Worm (Caenorhabditis elegans) whole organism, L3 larva: Measurements from ENCODE around the gene fbxa-38.

Experiments
- egl-27 ChIP-seq: sonication (generic microtip); optimal IDR thresholded peaks from 4 replicates; lab custom pipeline; 2017; ENCODE audit warnings: missing biosample characterization, missing genetic modification reagents, missing genetic modification characterization
- egl-5 ChIP-seq: fragments of 150-350 bp; optimal IDR thresholded peaks from 2 replicates; lab custom pipeline; 2017; ENCODE audit warnings: missing biosample characterization, missing genetic modification reagents, missing genetic modification characterization, inconsistent platforms
- elt-1 ChIP-seq: fragments of 150-350 bp; optimal IDR thresholded peaks from 2 replicates; lab custom pipeline; 2014; ENCODE audit warnings: missing biosample characterization, missing genetic modification characterization
- elt-2 ChIP-seq: sonication (generic microtip); optimal IDR thresholded peaks from 2 replicates; lab custom pipeline; 2016; ENCODE audit warnings: missing genetic modification reagents, mild to moderate bottlenecking, missing genetic modification characterization, missing compliant biosample characterization
- lsy-12 ChIP-seq: sonication (generic microtip); optimal IDR thresholded peaks from 2 replicates; lab custom pipeline; 2016; ENCODE audit warnings: mild to moderate bottlenecking, missing genetic modification characterization, missing compliant biosample characterization
- nhr-11 ChIP-seq: fragments of 150-350 bp; optimal IDR thresholded peaks from 2 replicates; lab custom pipeline; 2014; ENCODE audit warnings: missing biosample characterization, missing genetic modification characterization
- nhr-28 ChIP-seq: fragments of 150-350 bp; optimal IDR thresholded peaks from 2 replicates; lab custom pipeline; 2014; ENCODE audit warnings: missing biosample characterization, missing genetic modification characterization
- pqm-1 ChIP-seq: fragments of 150-350 bp; optimal IDR thresholded peaks from 2 replicates; lab custom pipeline; 2017; ENCODE audit warnings: missing biosample characterization, missing genetic modification characterization, inconsistent platforms
- skn-1 ChIP-seq: fragments of 150-350 bp; optimal IDR thresholded peaks from 2 replicates; lab custom pipeline; 2014; ENCODE audit warnings: missing biosample characterization, missing genetic modification characterization
- snpc-4 ChIP-seq: fragments of 150-350 bp; optimal IDR thresholded peaks from 2 replicates; lab custom pipeline; 2014; ENCODE audit warnings: missing biosample characterization, missing genetic modification characterization
- ztf-4 ChIP-seq: fragments of 150-350 bp; optimal IDR thresholded peaks from 2 replicates; lab custom pipeline; 2014; ENCODE audit warnings: missing biosample characterization, missing genetic modification characterization

Gene fbxa-38

DNA sequence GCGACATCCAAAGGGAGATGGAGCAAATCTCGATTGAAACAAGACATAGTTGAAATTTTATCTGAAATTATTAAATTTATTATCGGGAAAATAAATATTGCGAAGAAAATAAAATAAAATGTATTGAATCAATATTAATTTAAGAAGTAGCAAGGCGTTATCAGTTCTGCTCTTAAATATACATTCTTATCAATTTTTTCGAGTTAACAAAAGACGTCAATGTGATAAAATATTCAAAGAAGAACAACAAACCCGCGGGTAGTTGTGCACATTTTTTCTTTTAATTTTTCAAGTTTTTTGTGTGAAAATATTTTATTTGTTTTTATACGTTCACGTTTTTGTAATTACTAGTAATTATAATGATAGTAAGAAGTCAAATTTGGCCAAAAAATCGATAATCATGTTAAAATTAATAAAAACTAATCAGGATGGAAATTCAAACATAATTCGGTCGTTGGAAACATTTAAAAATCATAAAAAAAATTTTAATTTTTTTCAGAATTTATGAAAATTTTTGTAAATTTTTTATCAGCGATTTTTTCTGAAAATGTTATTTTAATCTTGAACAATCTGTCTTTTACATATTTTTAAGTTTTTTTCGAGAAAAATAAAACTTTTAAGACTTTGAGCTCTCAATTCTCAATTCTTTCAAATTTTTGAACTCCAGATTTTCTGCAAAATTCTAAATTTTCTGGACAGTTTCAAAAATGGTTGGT lies 41.7 kb downstream of the fbxa-38 start, which contains the start of gene fbxa-9:
Gene fbxa-9, plus strand, starts transcription at position 666 of the 716 bp plus-strand sequence.
- no peak for TF ChIP-seq skn-1 (tag; lab: Kevin White, UChicago)
- no peak for TF ChIP-seq nhr-28
- TF ChIP-seq pqm-1 (tag; lab: Kevin White, UChicago), result peak; percentile 74
- TF ChIP-seq elt-2 (tag; lab: Kevin White, UChicago), result peak; percentile 81

DNA sequence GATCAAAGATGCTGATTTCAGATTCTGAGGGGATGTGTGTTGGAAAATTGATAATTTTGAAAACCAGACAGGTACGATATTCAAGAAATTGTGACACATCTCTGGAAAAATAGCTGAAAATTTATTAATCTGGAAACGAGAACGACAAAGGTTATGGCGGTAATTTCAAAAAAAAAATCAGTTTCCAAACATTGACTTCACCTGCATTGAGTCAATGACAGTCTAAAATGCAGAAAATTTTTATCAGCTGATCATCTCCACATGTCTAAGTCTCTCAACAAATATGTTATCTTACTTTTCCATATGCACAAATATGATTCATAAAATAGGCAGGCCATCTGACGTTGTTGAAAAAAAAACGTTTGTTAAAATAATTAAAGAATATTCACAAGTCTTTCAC lies 47.6 kb downstream of the fbxa-38 start, which contains the start of gene fbxa-48:
Gene fbxa-48, minus strand, starts transcription at position 101 of the 400 bp plus-strand sequence.
- TF ChIP-seq egl-27 (tag; lab: Kevin White, UChicago), result no peak
- no peak for TF ChIP-seq elt-1
- TF ChIP-seq pqm-1 (tag; lab: Kevin White, UChicago), result peak; percentile 2
- peak; percentile 38 for TF ChIP-seq elt-2 (tag; lab: Kevin White, UChicago)
- TF ChIP-seq skn-1 (tag; lab: Kevin White, UChicago), result no peak
- TF ChIP-seq egl-5 (tag; lab: Kevin White, UChicago), result no peak
- no peak for TF ChIP-seq lsy-12 (tag; lab: Kevin White, UChicago)
- no peak for TF ChIP-seq ztf-4 (tag; lab: Kevin White, UChicago)

DNA sequence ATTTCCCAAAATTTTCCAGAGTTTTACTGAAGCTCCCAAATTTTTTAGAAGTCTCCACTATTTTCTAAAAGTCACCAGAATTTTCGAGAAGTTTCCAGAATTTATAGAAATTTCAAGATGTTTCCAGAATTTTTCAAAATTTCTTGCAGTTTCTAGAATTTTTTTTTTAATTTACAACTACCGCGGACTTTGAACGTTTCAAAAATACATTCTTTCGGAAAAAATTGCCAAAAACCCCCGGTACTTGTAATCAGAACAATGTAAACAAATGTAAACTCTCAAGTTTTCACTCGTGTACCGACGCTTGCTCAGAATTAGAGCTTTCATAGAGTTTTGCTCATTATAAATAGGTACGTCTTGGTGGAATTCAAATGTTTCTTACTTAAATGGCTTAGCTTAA lies 48.3 kb downstream of the fbxa-38 start, which contains the start of gene fbxa-39:
Gene fbxa-39, plus strand, starts transcription at position 301 of the 400 bp plus-strand sequence.
- no peak for TF ChIP-seq snpc-4 (tag; lab: Kevin White, UChicago)
- no peak for TF ChIP-seq nhr-11 (tag; lab: Kevin White, UChicago)
